Worm (Caenorhabditis elegans): Measurements from ENCODE around the gene mpst-7.

DNA sequence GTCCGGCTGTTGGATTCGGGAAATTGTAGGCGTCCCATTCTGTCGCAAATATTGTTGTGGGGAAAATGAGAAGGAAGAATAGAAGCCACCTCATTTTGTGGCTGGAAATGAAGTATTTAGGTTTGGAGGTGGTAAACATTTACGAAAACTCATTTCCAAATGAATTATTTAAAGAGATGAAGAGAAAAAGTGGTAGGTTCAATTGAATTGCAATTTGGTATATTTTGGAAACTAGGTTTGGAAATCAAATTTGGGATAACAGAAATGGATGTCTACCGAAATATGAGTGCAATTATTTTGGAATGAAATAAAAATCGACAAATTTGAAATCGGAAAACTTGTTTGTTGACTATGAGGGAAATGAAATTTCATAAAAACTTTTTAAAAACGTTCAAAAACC lies 47.9 kb upstream of the mpst-7 start, which contains the start of gene F15B9.10:
- TF ChIP-seq T22C8.4 (GFP tag; IDR thresholded peaks at IDR 0.05) (no peak), ztf-29 (GFP tag; IDR thresholded peaks at IDR 0.05) (no peak), ref-1 (GFP tag; conservative IDR thresholded peaks at IDR 0.05) (no peak), med-1 (GFP tag; optimal IDR thresholded peaks at IDR 0.05; ENCODE audit: insufficient read depth) (no peak), ztf-23 (GFP tag; IDR thresholded peaks at IDR 0.05) (no peak), klf-2 (GFP tag; conservative IDR thresholded peaks at IDR 0.05) (no peak), flt-1 (GFP tag; IDR thresholded peaks at IDR 0.05) (no peak)

Measured in whole organism, midembryonic.